Worm (Caenorhabditis elegans): ENCODE measurements around the gene B0222.1.

The B0222.1 gene

ce11 chrV:9124180-9124579 lies 9.9 kb upstream of the B0222.1 start, which contains the start of gene F21C10.6:
Gene F21C10.6 (plus strand): TSS chrV:9124480.
- TF ChIP-seq ztf-23 (GFP tag; IDR thresholded peaks at IDR 0.05) = no peak
- no peak for TF ChIP-seq cog-1 (tag; optimal IDR thresholded peaks at IDR 0.05)
- no peak for TF ChIP-seq T22C8.4 (GFP tag; IDR thresholded peaks at IDR 0.05)
- no peak for TF ChIP-seq klf-2 (GFP tag; conservative IDR thresholded peaks at IDR 0.05)
- no peak for TF ChIP-seq ztf-29 (GFP tag; IDR thresholded peaks at IDR 0.05)
- TF ChIP-seq ref-1 (GFP tag; conservative IDR thresholded peaks at IDR 0.05) = no peak
- no peak for TF ChIP-seq flt-1 (GFP tag; IDR thresholded peaks at IDR 0.05)

ce11 chrV:9125345-9125744 lies 8.7 kb upstream of the B0222.1 start, which contains the start of gene F21C10.5:
Gene F21C10.5 (plus strand): TSS chrV:9125645.
- TF ChIP-seq med-1 (GFP tag; optimal IDR thresholded peaks at IDR 0.05; ENCODE audit: insufficient read depth) (no peak), ztf-29 (GFP tag; IDR thresholded peaks at IDR 0.05) (no peak), klf-2 (GFP tag; conservative IDR thresholded peaks at IDR 0.05) (no peak), ztf-23 (GFP tag; IDR thresholded peaks at IDR 0.05) (no peak), tab-1 (GFP tag; IDR thresholded peaks at IDR 0.05) (no peak), ref-1 (GFP tag; conservative IDR thresholded peaks at IDR 0.05) (no peak)

ce11 chrV:9126316-9126715 lies 7.7 kb upstream of the B0222.1 start, which contains the start of gene F21C10.4:
Gene F21C10.4 (plus strand): TSS chrV:9126616.
- TF ChIP-seq T22C8.4 (GFP tag; IDR thresholded peaks at IDR 0.05) = no peak
- TF ChIP-seq ztf-23 (GFP tag; IDR thresholded peaks at IDR 0.05) = no peak
- TF ChIP-seq tab-1 (GFP tag; IDR thresholded peaks at IDR 0.05) = no peak
- TF ChIP-seq flt-1 (GFP tag; IDR thresholded peaks at IDR 0.05) = no peak
- TF ChIP-seq klf-2 (GFP tag; conservative IDR thresholded peaks at IDR 0.05) = no peak
- no peak for TF ChIP-seq ref-1 (GFP tag; conservative IDR thresholded peaks at IDR 0.05)
- no peak for TF ChIP-seq ztf-29 (GFP tag; IDR thresholded peaks at IDR 0.05)
- no peak for TF ChIP-seq med-1 (GFP tag; optimal IDR thresholded peaks at IDR 0.05; ENCODE audit: insufficient read depth)
- TF ChIP-seq cog-1 (tag; optimal IDR thresholded peaks at IDR 0.05) = no peak

- TF ChIP-seq klf-2 (GFP tag; conservative IDR thresholded peaks at IDR 0.05) = no peak
- no peak for TF ChIP-seq tab-1 (GFP tag; IDR thresholded peaks at IDR 0.05)
- no peak for TF ChIP-seq flt-1 (GFP tag; IDR thresholded peaks at IDR 0.05)
- no peak for TF ChIP-seq T22C8.4 (GFP tag; IDR thresholded peaks at IDR 0.05)
- no peak for TF ChIP-seq cog-1 (tag; optimal IDR thresholded peaks at IDR 0.05)
- no peak for TF ChIP-seq med-1 (GFP tag; optimal IDR thresholded peaks at IDR 0.05; ENCODE audit: insufficient read depth)
- no peak for TF ChIP-seq ref-1 (GFP tag; conservative IDR thresholded peaks at IDR 0.05)
- TF ChIP-seq ztf-29 (GFP tag; IDR thresholded peaks at IDR 0.05) = no peak
Measured at ce11 chrV:9127773-9128172, 6.3 kb upstream of the B0222.1 start, which contains the start of gene F21C10.3. Gene F21C10.3 (plus strand): TSS chrV:9128073.

- TF ChIP-seq klf-2 (GFP tag; conservative IDR thresholded peaks at IDR 0.05) (no peak), med-1 (GFP tag; optimal IDR thresholded peaks at IDR 0.05; ENCODE audit: insufficient read depth) (no peak), ztf-29 (GFP tag; IDR thresholded peaks at IDR 0.05) (no peak), ref-1 (GFP tag; conservative IDR thresholded peaks at IDR 0.05) (no peak), ztf-23 (GFP tag; IDR thresholded peaks at IDR 0.05) (no peak), tab-1 (GFP tag; IDR thresholded peaks at IDR 0.05) (no peak), flt-1 (GFP tag; IDR thresholded peaks at IDR 0.05) (no peak), T22C8.4 (GFP tag; IDR thresholded peaks at IDR 0.05) (no peak), cog-1 (tag; optimal IDR thresholded peaks at IDR 0.05) (no peak)
Measured at ce11 chrV:9128562-9128961, 5.5 kb upstream of the B0222.1 start.

ce11 chrV:9130766-9131165 lies 3.3 kb upstream of the B0222.1 start, which contains the start of gene F21C10.19:
Gene F21C10.19 (plus strand): TSS chrV:9131066.
- no peak for TF ChIP-seq tab-1 (GFP tag; IDR thresholded peaks at IDR 0.05)
- no peak for TF ChIP-seq flt-1 (GFP tag; IDR thresholded peaks at IDR 0.05)
- no peak for TF ChIP-seq ztf-23 (GFP tag; IDR thresholded peaks at IDR 0.05)
- no peak for TF ChIP-seq T22C8.4 (GFP tag; IDR thresholded peaks at IDR 0.05)
- TF ChIP-seq cog-1 (tag; optimal IDR thresholded peaks at IDR 0.05) = no peak
- no peak for TF ChIP-seq klf-2 (GFP tag; conservative IDR thresholded peaks at IDR 0.05)
- TF ChIP-seq ref-1 (GFP tag; conservative IDR thresholded peaks at IDR 0.05) = no peak
- TF ChIP-seq med-1 (GFP tag; optimal IDR thresholded peaks at IDR 0.05; ENCODE audit: insufficient read depth) = no peak
- TF ChIP-seq ztf-29 (GFP tag; IDR thresholded peaks at IDR 0.05) = no peak

ce11 chrV:9132043-9132442 lies 2.0 kb upstream of the B0222.1 start, which contains the start of gene F21C10.1:
Gene F21C10.1 (plus strand): TSS chrV:9132343.
- TF ChIP-seq ztf-23 (GFP tag; IDR thresholded peaks at IDR 0.05) = no peak
- no peak for TF ChIP-seq tab-1 (GFP tag; IDR thresholded peaks at IDR 0.05)
- TF ChIP-seq flt-1 (GFP tag; IDR thresholded peaks at IDR 0.05) = no peak
- no peak for TF ChIP-seq cog-1 (tag; optimal IDR thresholded peaks at IDR 0.05)
- no peak for TF ChIP-seq ref-1 (GFP tag; conservative IDR thresholded peaks at IDR 0.05)
- no peak for TF ChIP-seq klf-2 (GFP tag; conservative IDR thresholded peaks at IDR 0.05)
- no peak for TF ChIP-seq med-1 (GFP tag; optimal IDR thresholded peaks at IDR 0.05; ENCODE audit: insufficient read depth)
- no peak for TF ChIP-seq ztf-29 (GFP tag; IDR thresholded peaks at IDR 0.05)
- TF ChIP-seq T22C8.4 (GFP tag; IDR thresholded peaks at IDR 0.05) = no peak

- no peak for TF ChIP-seq klf-2 (GFP tag; conservative IDR thresholded peaks at IDR 0.05)
- no peak for TF ChIP-seq ztf-23 (GFP tag; IDR thresholded peaks at IDR 0.05)
- no peak for TF ChIP-seq flt-1 (GFP tag; IDR thresholded peaks at IDR 0.05)
- no peak for TF ChIP-seq ref-1 (GFP tag; conservative IDR thresholded peaks at IDR 0.05)
- no peak for TF ChIP-seq T22C8.4 (GFP tag; IDR thresholded peaks at IDR 0.05)
- TF ChIP-seq tab-1 (GFP tag; IDR thresholded peaks at IDR 0.05) = no peak
- TF ChIP-seq ztf-29 (GFP tag; IDR thresholded peaks at IDR 0.05) = no peak
- TF ChIP-seq cog-1 (tag; optimal IDR thresholded peaks at IDR 0.05) = no peak
- TF ChIP-seq med-1 (GFP tag; optimal IDR thresholded peaks at IDR 0.05; ENCODE audit: insufficient read depth) = no peak
Measured at ce11 chrV:9137618-9138017, 3.6 kb downstream of the B0222.1 start, which contains the start of gene pitr-2. Gene pitr-2 (minus strand): TSS chrV:9137718.

ce11 chrV:9141297-9141696 lies 7.2 kb downstream of the B0222.1 start, which contains the start of gene pitr-3:
Gene pitr-3 (minus strand): TSS chrV:9141397.
- no peak for TF ChIP-seq ref-1 (GFP tag; conservative IDR thresholded peaks at IDR 0.05)
- no peak for TF ChIP-seq klf-2 (GFP tag; conservative IDR thresholded peaks at IDR 0.05)
- no peak for TF ChIP-seq ztf-23 (GFP tag; IDR thresholded peaks at IDR 0.05)
- no peak for TF ChIP-seq tab-1 (GFP tag; IDR thresholded peaks at IDR 0.05)
- no peak for TF ChIP-seq med-1 (GFP tag; optimal IDR thresholded peaks at IDR 0.05; ENCODE audit: insufficient read depth)
- no peak for TF ChIP-seq flt-1 (GFP tag; IDR thresholded peaks at IDR 0.05)
- TF ChIP-seq ztf-29 (GFP tag; IDR thresholded peaks at IDR 0.05) = no peak
- TF ChIP-seq T22C8.4 (GFP tag; IDR thresholded peaks at IDR 0.05) = no peak
- TF ChIP-seq cog-1 (tag; optimal IDR thresholded peaks at IDR 0.05) = no peak

Data from whole organism, midembryonic.